Fruit fly (Drosophila melanogaster): Measurements from ENCODE around the gene CG42828.

The CG42828 gene

DNA sequence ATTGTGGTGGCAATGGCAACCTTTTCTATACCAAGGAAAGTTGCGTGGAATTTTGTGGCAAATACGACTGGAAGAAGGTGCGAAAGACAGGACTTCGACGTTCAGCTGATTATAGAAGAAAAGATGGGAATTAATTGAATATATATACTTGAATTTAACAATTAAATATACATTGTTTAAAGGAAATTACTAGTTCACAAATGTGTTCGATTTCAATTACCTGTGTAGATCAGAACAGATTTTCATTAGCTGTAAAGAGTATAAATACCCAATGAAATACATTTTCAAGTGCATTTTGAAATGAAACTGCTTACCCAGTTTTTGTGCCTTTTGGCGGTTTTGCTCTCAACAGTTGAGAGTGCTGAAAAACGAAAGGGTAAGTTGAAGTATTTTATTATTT lies at the start of gene CG42828:
Gene CG42828 (plus strand): TSS at position 301 of the 400 bp plus-strand sequence.
- TF ChIP-seq CG15710 (tag; optimal IDR thresholded peaks at IDR 0.05) (no peak), Ets98B (GFP tag; IDR thresholded peaks at IDR 0.05) (no peak), CG12605 (GFP tag; IDR thresholded peaks at IDR 0.05) (no peak), CG14655 (GFP tag; optimal IDR thresholded peaks at IDR 0.05) (no peak), CG8301 (tag; optimal IDR thresholded peaks at IDR 0.05) (no peak), Pif1A (GFP tag; optimal IDR thresholded peaks at IDR 0.05) (no peak), CG34367 (tag; optimal IDR thresholded peaks at IDR 0.05) (no peak), Snoo (tag; optimal IDR thresholded peaks at IDR 0.05) (no peak), CG17806 (tag; optimal IDR thresholded peaks at IDR 0.05) (no peak), CG9948 (tag; optimal IDR thresholded peaks at IDR 0.05) (no peak), CG8159 (tag; optimal IDR thresholded peaks at IDR 0.05) (no peak), EcR (GFP tag; optimal IDR thresholded peaks at IDR 0.05) (no peak)

- peak; percentile 62 for TF ChIP-seq CG13204 (GFP tag; optimal IDR thresholded peaks at IDR 0.05)
- no peak for TF ChIP-seq CG32121 (GFP tag; IDR thresholded peaks at IDR 0.05)
These were observed 47.8 kb upstream of the CG42828 start for dm6 chr3R:23325710-23326109.

DNA sequence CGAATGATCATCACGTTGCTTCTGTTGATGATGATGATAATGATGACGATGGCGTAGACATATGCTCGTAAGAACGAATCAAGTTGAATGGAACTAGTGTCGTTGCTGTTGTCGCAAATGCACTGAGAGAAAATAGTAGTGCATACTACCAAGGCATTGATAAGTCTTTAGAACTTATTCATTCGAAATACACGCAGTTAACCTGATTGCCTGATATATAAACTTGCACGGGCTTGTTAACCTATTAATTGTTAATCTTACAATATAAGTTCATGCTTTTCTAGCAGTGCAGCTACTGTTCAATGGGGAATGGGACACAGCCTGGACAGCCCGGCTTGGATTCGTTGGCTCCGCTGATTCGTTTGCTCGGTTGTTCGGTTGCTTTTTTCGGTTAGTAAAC lies 47.2 kb upstream of the CG42828 start:
- TF ChIP-seq gl (tag; optimal IDR thresholded peaks at IDR 0.05) (peak; percentile 97), CG10348 (GFP tag; IDR thresholded peaks at IDR 0.05) (peak; percentile 70), CG32121 (GFP tag; IDR thresholded peaks at IDR 0.05) (peak; percentile 89), CG12605 (GFP tag; IDR thresholded peaks at IDR 0.05) (peak; percentile 91), rn (GFP tag; IDR thresholded peaks at IDR 0.05) (peak; percentile 93), CG17806 (tag; optimal IDR thresholded peaks at IDR 0.05) (peak; percentile 97), D1 (tag; optimal IDR thresholded peaks at IDR 0.05) (peak; percentile 76), Snoo (tag; optimal IDR thresholded peaks at IDR 0.05) (peak; percentile 69), CG8159 (tag; optimal IDR thresholded peaks at IDR 0.05) (peak; percentile 97), CG13204 (GFP tag; optimal IDR thresholded peaks at IDR 0.05) (peak; percentile 90), CG14655 (GFP tag; optimal IDR thresholded peaks at IDR 0.05) (peak; percentile 98), Pif1A (GFP tag; optimal IDR thresholded peaks at IDR 0.05) (peak; percentile 96), fd96Ca (GFP tag; IDR thresholded peaks at IDR 0.05) (peak; percentile 98), Ets98B (GFP tag; IDR thresholded peaks at IDR 0.05) (peak; percentile 96), CG34367 (tag; optimal IDR thresholded peaks at IDR 0.05) (peak; percentile 98), EcR (GFP tag; optimal IDR thresholded peaks at IDR 0.05) (peak; percentile 90), Pif1B (GFP tag; optimal IDR thresholded peaks at IDR 0.05) (peak; percentile 95), CG8301 (tag; optimal IDR thresholded peaks at IDR 0.05) (peak; percentile 98), CG9948 (tag; optimal IDR thresholded peaks at IDR 0.05) (peak; percentile 97), CG4496 (GFP tag; IDR thresholded peaks at IDR 0.05) (peak; percentile 97), CG15710 (tag; optimal IDR thresholded peaks at IDR 0.05) (peak; percentile 97)

- no peak for TF ChIP-seq Pif1B (GFP tag; optimal IDR thresholded peaks at IDR 0.05)
- TF ChIP-seq Snoo (tag; optimal IDR thresholded peaks at IDR 0.05), result no peak
- TF ChIP-seq EcR (GFP tag; optimal IDR thresholded peaks at IDR 0.05), result no peak
- no peak for TF ChIP-seq CG32121 (GFP tag; IDR thresholded peaks at IDR 0.05)
- no peak for TF ChIP-seq rn (GFP tag; IDR thresholded peaks at IDR 0.05)
- no peak for TF ChIP-seq CG14655 (GFP tag; optimal IDR thresholded peaks at IDR 0.05)
- TF ChIP-seq CG8159 (tag; optimal IDR thresholded peaks at IDR 0.05), result no peak
- TF ChIP-seq CG13204 (GFP tag; optimal IDR thresholded peaks at IDR 0.05), result no peak
- no peak for TF ChIP-seq CG15710 (tag; optimal IDR thresholded peaks at IDR 0.05)
- no peak for TF ChIP-seq CG4496 (GFP tag; IDR thresholded peaks at IDR 0.05)
- no peak for TF ChIP-seq CG8301 (tag; optimal IDR thresholded peaks at IDR 0.05)
- no peak for TF ChIP-seq Ets98B (GFP tag; IDR thresholded peaks at IDR 0.05)
- no peak for TF ChIP-seq CG10348 (GFP tag; IDR thresholded peaks at IDR 0.05)
- TF ChIP-seq Pif1A (GFP tag; optimal IDR thresholded peaks at IDR 0.05), result no peak
- TF ChIP-seq CG9948 (tag; optimal IDR thresholded peaks at IDR 0.05), result no peak
- TF ChIP-seq CG34367 (tag; optimal IDR thresholded peaks at IDR 0.05), result no peak
- TF ChIP-seq D1 (tag; optimal IDR thresholded peaks at IDR 0.05), result no peak
These were observed 45.8 kb upstream of the CG42828 start for dm6 chr3R:23327707-23328106.

- TF ChIP-seq CG14655 (GFP tag; optimal IDR thresholded peaks at IDR 0.05), result peak; percentile 46
- peak; percentile 27 for TF ChIP-seq CG34367 (tag; optimal IDR thresholded peaks at IDR 0.05)
- peak; percentile 14 for TF ChIP-seq CG8301 (tag; optimal IDR thresholded peaks at IDR 0.05)
- TF ChIP-seq fd96Ca (GFP tag; IDR thresholded peaks at IDR 0.05), result no peak
- TF ChIP-seq Pif1B (GFP tag; optimal IDR thresholded peaks at IDR 0.05), result peak; percentile 17
- TF ChIP-seq Snoo (tag; optimal IDR thresholded peaks at IDR 0.05), result peak; percentile 24
- TF ChIP-seq CG32121 (GFP tag; IDR thresholded peaks at IDR 0.05), result no peak
- TF ChIP-seq D1 (tag; optimal IDR thresholded peaks at IDR 0.05), result peak; percentile 98
These were observed 42.2 kb upstream of the CG42828 start for dm6 chr3R:23331280-23331679.

dm6 chr3R:23331865-23332367 lies 41.6 kb upstream of the CG42828 start:
- TF ChIP-seq Ets98B (GFP tag; IDR thresholded peaks at IDR 0.05) (no peak), CG12605 (GFP tag; IDR thresholded peaks at IDR 0.05) (no peak), CG14655 (GFP tag; optimal IDR thresholded peaks at IDR 0.05) (no peak), CG4496 (GFP tag; IDR thresholded peaks at IDR 0.05) (no peak), CG8301 (tag; optimal IDR thresholded peaks at IDR 0.05) (no peak), CG10348 (GFP tag; IDR thresholded peaks at IDR 0.05) (no peak)
